Fruit fly (Drosophila melanogaster) whole organism, adult: ENCODE measurements around the gene elB.

Experiments
- CG11617 ChIP-seq: fragments of 200-800 bp; sonication (Bioruptor generic); optimal IDR thresholded peaks from 2 replicates; lab custom pipeline; 2017; ENCODE audit warnings: mild to moderate bottlenecking, missing biosample characterization, missing genetic modification reagents, missing genetic modification characterization
- CG12768 ChIP-seq: fragments of 200-800 bp; sonication (Bioruptor generic); optimal IDR thresholded peaks from 2 replicates; lab custom pipeline; 2017; ENCODE audit warnings: missing biosample characterization, missing genetic modification characterization, mild to moderate bottlenecking, moderate library complexity, missing genetic modification reagents
- CG14711 ChIP-seq: fragments of 200-800 bp; sonication (Bioruptor generic); optimal IDR thresholded peaks from 2 replicates; lab custom pipeline; 2018; ENCODE audit warnings: missing biosample characterization, mild to moderate bottlenecking, missing genetic modification characterization, moderate library complexity
- CG1620 ChIP-seq: fragments of 200-800 bp; sonication (Bioruptor generic); optimal IDR thresholded peaks from 2 replicates; lab custom pipeline; 2016; ENCODE audit warnings: missing biosample characterization, missing genetic modification characterization
- CG33017 ChIP-seq: fragments of 200-800 bp; sonication (Bioruptor generic); optimal IDR thresholded peaks from 2 replicates; lab custom pipeline; 2018; ENCODE audit warnings: missing biosample characterization, mild to moderate bottlenecking, missing genetic modification characterization, moderate library complexity
- CG5204 ChIP-seq: fragments of 200-800 bp; sonication (Bioruptor generic); optimal IDR thresholded peaks from 2 replicates; lab custom pipeline; 2016; ENCODE audit warnings: missing biosample characterization, missing genetic modification characterization
- CG7045 ChIP-seq: fragments of 200-800 bp; sonication (Bioruptor generic); optimal IDR thresholded peaks from 2 replicates; lab custom pipeline; 2017; ENCODE audit warnings: missing biosample characterization, mild to moderate bottlenecking, missing genetic modification characterization
- CG7101 ChIP-seq: fragments of 200-800 bp; sonication (Bioruptor generic); optimal IDR thresholded peaks from 2 replicates; lab custom pipeline; 2018; ENCODE audit warnings: missing biosample characterization, mild to moderate bottlenecking, missing genetic modification characterization, moderate library complexity
- Clk ChIP-seq: fragments of 200-800 bp; sonication (Bioruptor generic); optimal IDR thresholded peaks from 2 replicates; lab custom pipeline; 2017; ENCODE audit warnings: missing biosample characterization, missing genetic modification characterization
- Crg-1 ChIP-seq: fragments of 200-800 bp; sonication (Bioruptor generic); optimal IDR thresholded peaks from 2 replicates; lab custom pipeline; 2016; ENCODE audit warnings: missing biosample characterization, missing genetic modification characterization
- Hr96 ChIP-seq: fragments of 200-800 bp; sonication (Bioruptor generic); optimal IDR thresholded peaks from 2 replicates; lab custom pipeline; 2016; ENCODE audit warnings: missing biosample characterization, missing genetic modification characterization
- Mnt ChIP-seq: fragments of 200-800 bp; sonication (Bioruptor generic); optimal IDR thresholded peaks from 2 replicates; lab custom pipeline; 2016; ENCODE audit warnings: missing biosample characterization, mild to moderate bottlenecking, missing genetic modification characterization
- bab1 ChIP-seq: fragments of 200-800 bp; sonication (Bioruptor generic); optimal IDR thresholded peaks from 3 replicates; lab custom pipeline; 2019; ENCODE audit warnings: missing biosample characterization, mild to moderate bottlenecking, missing genetic modification characterization, moderate library complexity
- cic ChIP-seq: fragments of 200-800 bp; sonication (Bioruptor generic); optimal IDR thresholded peaks from 2 replicates; lab custom pipeline; 2017; ENCODE audit warnings: missing biosample characterization, mild to moderate bottlenecking, missing genetic modification characterization, moderate library complexity
- cnc ChIP-seq, 2 experiments: fragments of >200 bp; optimal IDR thresholded peaks; 2 replicates each; lab custom pipeline; 2017
- kay ChIP-seq: fragments of 200-800 bp; sonication (Bioruptor generic); peaks from one replicate; lab custom pipeline; 2016; ENCODE audit warnings: missing biosample characterization, missing genetic modification characterization, borderline replicate concordance
- ovo ChIP-seq: fragments of 200-800 bp; sonication (Bioruptor generic); optimal IDR thresholded peaks from 2 replicates; lab custom pipeline; 2016; ENCODE audit warnings: missing biosample characterization, missing genetic modification characterization
- pad ChIP-seq: fragments of 200-800 bp; sonication (Bioruptor generic); optimal IDR thresholded peaks from 3 replicates; lab custom pipeline; 2017; ENCODE audit warnings: missing biosample characterization, missing genetic modification characterization, mild to moderate bottlenecking, moderate library complexity, missing genetic modification reagents
- tj ChIP-seq: fragments of 200-800 bp; sonication (Bioruptor generic); optimal IDR thresholded peaks from 3 replicates; lab custom pipeline; 2017; ENCODE audit warnings: missing biosample characterization, mild to moderate bottlenecking, missing genetic modification characterization, moderate library complexity
- toe ChIP-seq: fragments of 200-800 bp; sonication (Bioruptor generic); optimal IDR thresholded peaks from 2 replicates; lab custom pipeline; 2016; ENCODE audit warnings: missing biosample characterization, missing genetic modification characterization

The elB gene

dm6 chr2L:14408383-14409004 is 855 bp downstream of the elB start:
- TF ChIP-seq Mnt (GFP tag; lab: Kevin White, UChicago): no peak
- TF ChIP-seq CG5204: no peak
- TF ChIP-seq bab1 (GFP tag; lab: Kevin White, UChicago): no peak
- no peak for TF ChIP-seq CG12768 (GFP tag; lab: Kevin White, UChicago)
- TF ChIP-seq cic (GFP tag; lab: Kevin White, UChicago): peak; percentile 14
- no peak for TF ChIP-seq Crg-1
- TF ChIP-seq Clk: no peak
- no peak for TF ChIP-seq pad (GFP tag; lab: Kevin White, UChicago)
- no peak for TF ChIP-seq cnc (optimal IDR thresholded peaks at IDR 0.05; lab: Kevin White, UChicago)
- no peak for TF ChIP-seq CG33017 (tag; lab: Kevin White, UChicago)
- TF ChIP-seq CG11617 (GFP tag; lab: Kevin White, UChicago): no peak
- peak; percentile 92 for TF ChIP-seq tj (GFP tag; lab: Kevin White, UChicago)
- no peak for TF ChIP-seq CG14711 (tag; lab: Kevin White, UChicago)
- TF ChIP-seq CG7045: no peak
- TF ChIP-seq CG7101 (tag; lab: Kevin White, UChicago): no peak
- TF ChIP-seq CG1620 (GFP tag; lab: Kevin White, UChicago): no peak
- TF ChIP-seq kay (GFP tag; lab: Kevin White, UChicago): no peak

DNA sequence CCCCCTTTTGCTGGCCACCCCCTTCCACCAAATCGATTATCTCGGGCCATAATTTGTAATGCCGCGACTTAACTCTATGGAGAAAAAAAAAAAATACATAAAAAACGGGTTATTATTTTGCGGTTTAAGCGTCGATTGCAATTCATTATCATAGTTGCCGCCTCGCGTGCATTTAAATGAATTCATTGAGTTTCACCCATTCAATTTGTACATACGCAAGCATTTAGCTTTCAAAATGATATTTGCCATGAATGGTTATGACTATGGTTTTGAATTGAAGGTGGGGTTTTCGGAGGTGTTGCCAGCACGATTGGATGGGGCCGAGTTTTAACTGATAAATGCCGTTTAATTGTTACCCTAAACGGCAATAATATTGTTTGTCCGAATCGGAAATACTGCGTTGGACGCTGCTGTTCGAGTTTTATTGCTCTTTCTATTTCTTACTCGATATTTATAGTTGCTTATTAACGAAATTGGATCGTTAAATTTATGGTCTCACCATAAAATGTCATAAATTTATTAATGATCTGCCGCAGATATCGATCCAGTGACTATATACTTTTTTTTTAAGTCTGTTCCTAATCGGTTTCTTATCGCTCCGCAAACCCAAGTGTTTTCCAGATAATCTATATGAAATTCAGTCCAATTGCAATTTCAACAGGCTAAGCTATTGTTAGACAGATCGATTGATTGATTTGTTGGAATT is 4.5 kb downstream of the elB start:
- peak; percentile 29 for TF ChIP-seq CG7101 (tag; lab: Kevin White, UChicago)
- no peak for TF ChIP-seq pad (GFP tag; lab: Kevin White, UChicago)
- no peak for TF ChIP-seq bab1 (GFP tag; lab: Kevin White, UChicago)
- TF ChIP-seq CG1620 (GFP tag; lab: Kevin White, UChicago): no peak
- TF ChIP-seq Crg-1: no peak
- peak; percentile 16 for TF ChIP-seq CG12768 (GFP tag; lab: Kevin White, UChicago)
- no peak for TF ChIP-seq Hr96 (GFP tag; lab: Kevin White, UChicago)
- peak; percentile 15 for TF ChIP-seq ovo (GFP tag; lab: Kevin White, UChicago)
- TF ChIP-seq CG7045: peak; percentile 21
- TF ChIP-seq Clk: no peak
- TF ChIP-seq cnc (optimal IDR thresholded peaks at IDR 0.05; lab: Kevin White, UChicago): no peak
- TF ChIP-seq CG33017 (tag; lab: Kevin White, UChicago): peak; percentile 39
- no peak for TF ChIP-seq cic (GFP tag; lab: Kevin White, UChicago)
- no peak for TF ChIP-seq CG5204
- TF ChIP-seq kay (GFP tag; lab: Kevin White, UChicago): peak; percentile 47
- TF ChIP-seq CG14711 (tag; lab: Kevin White, UChicago): peak; percentile 42
- no peak for TF ChIP-seq Mnt (GFP tag; lab: Kevin White, UChicago)
- TF ChIP-seq toe: no peak
- peak; percentile 63 for TF ChIP-seq CG11617 (GFP tag; lab: Kevin White, UChicago)
- peak; percentile 70 for TF ChIP-seq tj (GFP tag; lab: Kevin White, UChicago)

DNA sequence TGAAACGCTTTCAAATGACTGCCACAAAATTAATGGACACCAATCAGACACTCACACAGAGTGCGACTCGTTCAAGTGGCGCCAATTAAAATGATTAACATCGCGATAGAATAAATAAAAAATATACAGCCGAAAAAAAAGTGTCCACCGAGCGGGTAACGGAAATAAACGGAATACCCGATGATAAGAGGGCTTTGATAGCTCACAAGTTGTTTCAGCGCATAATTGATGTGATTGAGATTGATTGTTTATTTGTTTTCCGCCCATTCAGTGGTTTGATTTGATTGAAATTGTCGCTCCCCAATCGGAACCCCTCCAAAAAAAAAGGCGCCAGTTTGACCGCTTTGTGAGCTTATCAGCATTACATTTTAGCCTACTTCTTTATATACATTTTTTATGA is 5.8 kb downstream of the elB start:
- no peak for TF ChIP-seq pad (GFP tag; lab: Kevin White, UChicago)

- TF ChIP-seq pad (GFP tag; lab: Kevin White, UChicago): no peak
- peak; percentile 90 for TF ChIP-seq tj (GFP tag; lab: Kevin White, UChicago)
Measured at dm6 chr2L:14401616-14402240, 7.6 kb downstream of the elB start.

DNA sequence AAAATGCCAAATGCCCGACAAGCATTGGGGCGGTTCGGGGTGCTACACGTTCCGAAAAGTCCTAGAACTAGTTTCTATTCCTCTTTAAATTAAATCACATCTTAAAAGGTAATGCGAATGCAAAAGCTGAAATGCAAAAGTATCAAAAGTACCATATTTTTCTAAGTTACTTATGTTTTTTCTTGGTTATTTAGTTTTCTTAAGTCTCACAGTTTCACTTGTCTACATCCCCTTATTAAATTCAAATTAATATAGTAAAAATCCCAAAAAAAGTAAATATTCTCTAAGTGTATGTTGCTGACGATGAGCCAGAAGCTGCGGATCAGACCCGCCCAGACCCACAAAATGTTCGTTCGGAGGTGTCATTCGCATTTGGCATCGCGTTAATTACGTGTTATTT is 8.7 kb downstream of the elB start:
- no peak for TF ChIP-seq ovo (GFP tag; lab: Kevin White, UChicago)
- TF ChIP-seq CG11617 (GFP tag; lab: Kevin White, UChicago): no peak
- TF ChIP-seq toe: no peak
- TF ChIP-seq Mnt (GFP tag; lab: Kevin White, UChicago): no peak
- no peak for TF ChIP-seq CG7045

DNA sequence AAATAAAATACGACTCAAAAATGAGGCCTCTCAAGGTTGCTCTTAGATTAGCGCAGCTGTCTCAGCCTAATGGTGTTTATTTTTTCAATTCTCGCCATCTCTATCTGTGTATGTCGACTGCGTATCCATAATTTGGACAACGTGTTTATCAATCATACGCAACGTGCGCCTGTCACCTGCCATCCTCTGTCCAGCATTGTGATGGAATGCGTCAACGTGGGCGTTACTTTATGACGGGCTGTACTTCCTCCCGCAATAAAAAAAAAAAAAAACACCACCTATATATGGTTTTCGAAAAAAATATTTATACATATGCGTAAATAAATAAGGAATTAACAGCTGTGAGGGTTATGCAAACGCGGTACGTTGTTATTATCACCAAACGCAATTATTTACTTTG is 10.0 kb downstream of the elB start:
- TF ChIP-seq CG7045 (no peak), CG14711 (tag; lab: Kevin White, UChicago) (no peak), toe (no peak), pad (GFP tag; lab: Kevin White, UChicago) (no peak), CG11617 (GFP tag; lab: Kevin White, UChicago) (no peak), tj (GFP tag; lab: Kevin White, UChicago) (no peak), CG12768 (GFP tag; lab: Kevin White, UChicago) (no peak), Crg-1 (no peak), Mnt (GFP tag; lab: Kevin White, UChicago) (no peak), Clk (no peak), kay (GFP tag; lab: Kevin White, UChicago) (no peak), ovo (GFP tag; lab: Kevin White, UChicago) (no peak), CG33017 (tag; lab: Kevin White, UChicago) (no peak), CG1620 (GFP tag; lab: Kevin White, UChicago) (no peak), CG7101 (tag; lab: Kevin White, UChicago) (no peak), cnc (optimal IDR thresholded peaks at IDR 0.05; lab: Kevin White, UChicago) (no peak), CG5204 (no peak), cic (GFP tag; lab: Kevin White, UChicago) (no peak)
